Fruit fly (Drosophila melanogaster) whole organism, embryonic: Measurements from ENCODE around the gene Ice2.

Source experiments
- Aef1 ChIP-seq: fragments of 200-800 bp; sonication (Bioruptor generic); IDR thresholded peaks from 3 replicates; pipeline ENCODE4 v1.3.6; 2022; ENCODE audit warnings: missing biosample characterization, missing genetic modification characterization
- Atf-2 ChIP-seq: fragments of 200-800 bp; sonication (Bioruptor generic); optimal IDR thresholded peaks from 2 replicates; lab custom pipeline; 2016; ENCODE audit warnings: missing biosample characterization, missing genetic modification characterization
- Awh ChIP-seq: fragments of 200-800 bp; sonication (Bioruptor generic); IDR thresholded peaks from 2 replicates; pipeline ENCODE4, ENCODE4 v1.3.6; 2022; ENCODE audit warnings: missing biosample characterization, missing genetic modification characterization
- CG11456 ChIP-seq: fragments of 200-800 bp; sonication (Bioruptor generic); IDR thresholded peaks from 3 replicates; pipeline ENCODE4 v1.3.6; 2022; ENCODE audit warnings: missing biosample characterization, missing genetic modification characterization
- CG11696 ChIP-seq: fragments of 200-800 bp; sonication (Bioruptor generic); IDR thresholded peaks from 2 replicates; pipeline ENCODE4 v1.3.6; 2022; ENCODE audit warnings: missing biosample characterization, missing genetic modification characterization
- CG12155 ChIP-seq: fragments of 200-800 bp; sonication (Bioruptor generic); optimal IDR thresholded peaks from 3 replicates; lab custom pipeline; 2016; ENCODE audit warnings: missing biosample characterization, missing genetic modification characterization
- CG12391 ChIP-seq: fragments of 200-800 bp; sonication (Bioruptor generic); optimal IDR thresholded peaks from 3 replicates; lab custom pipeline; 2018; ENCODE audit warnings: missing biosample characterization, mild to moderate bottlenecking, missing genetic modification characterization, moderate library complexity
- CG14667 ChIP-seq: fragments of 200-800 bp; sonication (Bioruptor generic); IDR thresholded peaks from 2 replicates; pipeline ENCODE4 v1.3.6; 2022; ENCODE audit warnings: missing biosample characterization, missing genetic modification characterization
- CG15011 ChIP-seq: fragments of 200-800 bp; sonication (Bioruptor generic); optimal IDR thresholded peaks from 3 replicates; lab custom pipeline; 2018; ENCODE audit warnings: missing biosample characterization, mild to moderate bottlenecking, missing genetic modification characterization
- CG15269 ChIP-seq: fragments of 200-800 bp; sonication (Bioruptor generic); optimal IDR thresholded peaks from 2 replicates; lab custom pipeline; 2018; ENCODE audit warnings: missing biosample characterization, mild to moderate bottlenecking, missing genetic modification characterization, moderate library complexity
- CG17612 ChIP-seq: fragments of 200-800 bp; sonication (Bioruptor generic); IDR thresholded peaks from 2 replicates; pipeline ENCODE4 v1.3.6; 2022; ENCODE audit warnings: missing biosample characterization, missing genetic modification characterization
- CG18476 ChIP-seq: fragments of 200-800 bp; sonication (Bioruptor generic); optimal IDR thresholded peaks from 2 replicates; lab custom pipeline; 2016; ENCODE audit warnings: missing biosample characterization, mild to moderate bottlenecking, missing genetic modification characterization
- CG30403 ChIP-seq: fragments of 200-800 bp; sonication (Bioruptor generic); optimal IDR thresholded peaks from 3 replicates; lab custom pipeline; 2016; ENCODE audit warnings: missing biosample characterization, missing genetic modification characterization
- CG30431 ChIP-seq: fragments of 200-800 bp; sonication (Bioruptor generic); optimal IDR thresholded peaks from 2 replicates; lab custom pipeline; 2017; ENCODE audit warnings: missing biosample characterization, missing genetic modification characterization
- CG3847 ChIP-seq: fragments of 200-800 bp; sonication (Bioruptor generic); IDR thresholded peaks from 2 replicates; pipeline ENCODE4 v1.3.6; 2022; ENCODE audit warnings: missing biosample characterization, missing genetic modification characterization
- CG4328 ChIP-seq: fragments of 200-800 bp; sonication (Bioruptor generic); optimal IDR thresholded peaks from 3 replicates; lab custom pipeline; 2017; ENCODE audit warnings: missing biosample characterization, missing genetic modification reagents, missing genetic modification characterization
- CG4617 ChIP-seq: fragments of 200-800 bp; sonication (Bioruptor generic); optimal IDR thresholded peaks from 3 replicates; lab custom pipeline; 2016; ENCODE audit warnings: missing biosample characterization, missing genetic modification characterization, borderline replicate concordance
- CG6175 ChIP-seq: fragments of 200-800 bp; sonication (Bioruptor generic); IDR thresholded peaks from 3 replicates; pipeline ENCODE4 v1.3.6; 2022; ENCODE audit warnings: missing biosample characterization, missing genetic modification characterization
- CG6813 ChIP-seq: fragments of 200-800 bp; sonication (Bioruptor generic); optimal IDR thresholded peaks from 2 replicates; lab custom pipeline; 2017; ENCODE audit warnings: missing biosample characterization, missing genetic modification characterization, mild to moderate bottlenecking, moderate library complexity, missing genetic modification reagents
- CG7357 ChIP-seq: fragments of 200-800 bp; sonication (Bioruptor generic); IDR thresholded peaks from 3 replicates; pipeline ENCODE4 v1.3.6; 2022; ENCODE audit warnings: missing biosample characterization, missing genetic modification characterization
- CG7372 ChIP-seq: fragments of 200-800 bp; sonication (Bioruptor generic); IDR thresholded peaks from 2 replicates; pipeline ENCODE4 v1.3.6; 2022; ENCODE audit warnings: missing biosample characterization, missing genetic modification characterization
- CG7786 ChIP-seq: fragments of 200-800 bp; sonication (Bioruptor generic); optimal IDR thresholded peaks from 2 replicates; lab custom pipeline; 2016; ENCODE audit warnings: missing biosample characterization, missing genetic modification characterization
- Dref ChIP-seq: fragments of 200-800 bp; sonication (Bioruptor generic); IDR thresholded peaks from 2 replicates; pipeline ENCODE4 v1.3.6; 2022; ENCODE audit warnings: missing biosample characterization, missing genetic modification characterization
- Elba2 ChIP-seq: fragments of 200-800 bp; sonication (Bioruptor generic); optimal IDR thresholded peaks from 3 replicates; lab custom pipeline; 2016; ENCODE audit warnings: missing biosample characterization, missing genetic modification characterization
- Fer1 ChIP-seq: fragments of 200-800 bp; sonication (Bioruptor generic); optimal IDR thresholded peaks from 2 replicates; lab custom pipeline; 2017; ENCODE audit warnings: missing biosample characterization, mild to moderate bottlenecking, missing genetic modification characterization
- Gug ChIP-seq: fragments of 200-800 bp; sonication (Bioruptor generic); IDR thresholded peaks from 4 replicates; pipeline ENCODE4 v1.3.6; 2022; ENCODE audit warnings: missing biosample characterization, missing genetic modification characterization
- HHEX ChIP-seq: fragments of 200-800 bp; sonication (Bioruptor generic); optimal IDR thresholded peaks from 3 replicates; lab custom pipeline; 2017; ENCODE audit warnings: missing biosample characterization, mild to moderate bottlenecking, missing genetic modification characterization, missing genetic modification reagents
- Kr ChIP-seq: fragments of 200-800 bp; sonication (Bioruptor generic); optimal IDR thresholded peaks from 2 replicates; lab custom pipeline; 2017; ENCODE audit warnings: missing biosample characterization, mild to moderate bottlenecking, missing genetic modification characterization
- Med ChIP-seq: fragments of 200-800 bp; sonication (Bioruptor generic); peaks from one replicate; lab custom pipeline; 2016; ENCODE audit warnings: missing biosample characterization, missing genetic modification characterization, mild to moderate bottlenecking, inconsistent platforms, moderate library complexity
- Meics ChIP-seq: fragments of 200-800 bp; sonication (Bioruptor generic); optimal IDR thresholded peaks from 2 replicates; lab custom pipeline; 2017; ENCODE audit warnings: missing biosample characterization, mild to moderate bottlenecking, missing genetic modification characterization
- NC2β ChIP-seq: fragments of 200-800 bp; sonication (Bioruptor generic); optimal IDR thresholded peaks from 2 replicates; lab custom pipeline; 2016; ENCODE audit warnings: missing biosample characterization, missing genetic modification characterization
- NfI ChIP-seq: fragments of 200-800 bp; sonication (Bioruptor generic); optimal IDR thresholded peaks from 3 replicates; lab custom pipeline; 2018; ENCODE audit warnings: missing biosample characterization, mild to moderate bottlenecking, missing genetic modification characterization, moderate library complexity
- Oli ChIP-seq: fragments of 200-800 bp; sonication (Bioruptor generic); optimal IDR thresholded peaks from 2 replicates; lab custom pipeline; 2018; ENCODE audit warnings: missing biosample characterization, mild to moderate bottlenecking, missing genetic modification characterization, moderate library complexity
- Optix ChIP-seq: fragments of 200-800 bp; sonication (Bioruptor generic); IDR thresholded peaks from 3 replicates; pipeline ENCODE4 v1.3.6; 2022; ENCODE audit warnings: missing biosample characterization, missing genetic modification characterization
- Scr ChIP-seq: fragments of 200-800 bp; sonication (Bioruptor generic); IDR thresholded peaks from 2 replicates; pipeline ENCODE4 v1.3.6; 2022; ENCODE audit warnings: missing biosample characterization, missing genetic modification characterization; ENCODE audit not compliant: partially characterized antibody
- Sox100B ChIP-seq: fragments of 200-800 bp; sonication (Bioruptor generic); optimal IDR thresholded peaks from 3 replicates; lab custom pipeline; 2018; ENCODE audit warnings: missing biosample characterization, mild to moderate bottlenecking, missing genetic modification characterization
- YL-1 ChIP-seq: fragments of 200-800 bp; sonication (Bioruptor generic); optimal IDR thresholded peaks from 3 replicates; lab custom pipeline; 2017; ENCODE audit warnings: missing biosample characterization, mild to moderate bottlenecking, missing genetic modification characterization
- ato ChIP-seq: fragments of 200-800 bp; sonication (Bioruptor generic); IDR thresholded peaks from 2 replicates; pipeline ENCODE4 v1.3.6; 2022; ENCODE audit warnings: missing biosample characterization, missing genetic modification characterization; ENCODE audit not compliant: partially characterized antibody
- bcd ChIP-seq: fragments of 200-800 bp; sonication (Bioruptor generic); optimal IDR thresholded peaks from 2 replicates; lab custom pipeline; 2017; ENCODE audit warnings: missing biosample characterization, mild to moderate bottlenecking, missing genetic modification characterization
- br ChIP-seq: fragments of >200 bp; optimal IDR thresholded peaks from 2 replicates; lab custom pipeline; 2017
- chinmo ChIP-seq: fragments of 200-800 bp; sonication (Bioruptor generic); IDR thresholded peaks from 4 replicates; pipeline ENCODE4 v1.3.6; 2022; ENCODE audit warnings: missing biosample characterization, missing genetic modification characterization; ENCODE audit not compliant: partially characterized antibody
- gfzf ChIP-seq: fragments of 200-800 bp; sonication (Bioruptor generic); optimal IDR thresholded peaks from 2 replicates; lab custom pipeline; 2016; ENCODE audit warnings: missing biosample characterization, mild to moderate bottlenecking, missing genetic modification characterization, moderate library complexity
- gt ChIP-seq: fragments of 200-800 bp; sonication (Bioruptor generic); IDR thresholded peaks from 2 replicates; pipeline ENCODE4 v1.3.6; 2022; ENCODE audit warnings: missing biosample characterization, missing genetic modification characterization
- lov ChIP-seq, 2 experiments: fragments of 200-800 bp in 1 of 2; fragments of >200 bp in 1 of 2; sonication (Bioruptor generic) in 1 of 2; IDR thresholded peaks in 1 of 2; optimal IDR thresholded peaks in 1 of 2; 2 replicates in 1 of 2; 3 replicates in 1 of 2; pipeline versions ENCODE4 v1.3.6 to Lab custom; 2017 to 2022; ENCODE audit warnings: missing biosample characterization in 1 of 2, missing genetic modification characterization in 1 of 2
- oc ChIP-seq: fragments of 200-800 bp; sonication (Bioruptor generic); optimal IDR thresholded peaks from 2 replicates; lab custom pipeline; 2018; ENCODE audit warnings: missing biosample characterization, mild to moderate bottlenecking, missing genetic modification characterization, moderate library complexity
- pum ChIP-seq: fragments of 200-800 bp; sonication (Bioruptor generic); optimal IDR thresholded peaks from 2 replicates; lab custom pipeline; 2016; ENCODE audit warnings: missing biosample characterization, missing genetic modification characterization
- sna ChIP-seq: fragments of 200-800 bp; sonication (Bioruptor generic); IDR thresholded peaks from 2 replicates; pipeline ENCODE4 v1.3.6; 2022; ENCODE audit warnings: missing biosample characterization, missing genetic modification characterization; ENCODE audit not compliant: partially characterized antibody
- tap ChIP-seq: fragments of 200-800 bp; optimal IDR thresholded peaks from 3 replicates; lab custom pipeline; 2019; ENCODE audit warnings: missing biosample characterization, mild to moderate bottlenecking, missing genetic modification characterization, moderate library complexity
- toy ChIP-seq: fragments of 200-800 bp; sonication (Bioruptor generic); IDR thresholded peaks from 2 replicates; pipeline ENCODE4 v1.3.6; 2022; ENCODE audit warnings: missing biosample characterization, missing genetic modification characterization
- zf30C ChIP-seq: fragments of 200-800 bp; sonication (Bioruptor generic); optimal IDR thresholded peaks from 3 replicates; lab custom pipeline; 2018; ENCODE audit warnings: missing biosample characterization, mild to moderate bottlenecking, missing genetic modification characterization

Ice2 gene

DNA sequence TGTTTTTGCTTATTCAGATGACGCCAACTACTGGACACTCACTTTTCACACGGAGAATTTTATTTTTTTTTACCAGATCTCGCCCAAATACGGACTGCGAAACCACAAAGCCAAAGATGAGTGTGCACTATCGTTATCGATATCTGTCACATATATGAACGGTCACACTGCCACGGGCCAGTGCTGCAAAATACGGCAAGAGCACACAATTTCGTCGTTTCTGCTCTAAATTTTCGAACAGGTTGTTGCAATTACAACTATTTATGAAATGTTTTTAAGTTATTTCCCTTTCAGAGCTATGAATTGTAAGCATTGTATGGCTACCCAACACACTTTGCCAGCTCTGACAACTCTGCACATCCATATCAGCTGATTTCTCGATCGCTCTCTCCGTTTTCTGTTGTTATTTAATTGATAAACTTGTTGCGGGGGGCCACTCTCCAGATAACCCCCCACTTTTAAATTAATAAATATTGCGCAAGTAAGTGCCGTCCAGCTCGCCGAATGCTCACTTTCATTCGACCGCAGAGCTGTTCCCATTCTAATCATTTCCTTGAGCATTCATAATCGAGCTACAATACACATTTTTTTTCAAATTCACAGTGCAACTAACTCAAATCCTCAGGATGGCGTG lies 2.5 kb upstream of the Ice2 start, which contains the start of the genes slmb and CG5793 (continued):
- TF ChIP-seq CG11456 (GFP tag; lab: Robert Waterston, UW) = peak; percentile 58; the same call in 1 of the 3 replicates
- TF ChIP-seq Optix (GFP tag; lab: Robert Waterston, UW) = no peak
- peak; percentile 14 for TF ChIP-seq pum
- peak; percentile 34 for TF ChIP-seq CG12391 (tag; lab: Kevin White, UChicago)
- TF ChIP-seq Kr (GFP tag; lab: Kevin White, UChicago) = no peak
- TF ChIP-seq CG12155 (GFP tag; lab: Kevin White, UChicago) = peak; percentile 59
- 0 out of 2 replicates have a peak, but pooled peaks have one; percentile 17 for TF ChIP-seq CG7372 (GFP tag; lab: Robert Waterston, UW)
- no peak for TF ChIP-seq gt
- TF ChIP-seq CG7357 (GFP tag; lab: Robert Waterston, UW) = no peak
- TF ChIP-seq CG18476 (GFP tag; lab: Kevin White, UChicago) = no peak
- peak; percentile 70 for TF ChIP-seq Scr
- no peak for TF ChIP-seq CG6813 (GFP tag; lab: Kevin White, UChicago)
- no peak for TF ChIP-seq CG15011 (GFP tag; lab: Kevin White, UChicago)
- TF ChIP-seq ato (GFP tag; lab: Robert Waterston, UW) = 0 out of 2 replicates have a peak, but pooled peaks have one; percentile 49
- no peak for TF ChIP-seq CG17612 (GFP tag; lab: Robert Waterston, UW)
- TF ChIP-seq Atf-2 (GFP tag; lab: Kevin White, UChicago) = peak; percentile 43
- TF ChIP-seq CG4328 (GFP tag; lab: Kevin White, UChicago) = peak; percentile 33
- peak; percentile 85 for TF ChIP-seq gfzf
- TF ChIP-seq HHEX (GFP tag; lab: Kevin White, UChicago) = peak; percentile 3
- TF ChIP-seq CG14667 (GFP tag; lab: Robert Waterston, UW) = no peak
- TF ChIP-seq Fer1 = no peak
- peak; percentile 85 for TF ChIP-seq CG4617
- TF ChIP-seq CG6175 (GFP tag; lab: Robert Waterston, UW) = no peak
- TF ChIP-seq CG3847 = peak; percentile 74
- no peak for TF ChIP-seq oc (tag; lab: Kevin White, UChicago)
- TF ChIP-seq CG30403 (GFP tag; lab: Kevin White, UChicago) = peak; percentile 62
- TF ChIP-seq Sox100B (GFP tag; lab: Kevin White, UChicago) = no peak
- TF ChIP-seq CG7786 = peak; percentile 56
- TF ChIP-seq Meics = peak; percentile 20
- TF ChIP-seq CG15269 (tag; lab: Kevin White, UChicago) = no peak
- peak; percentile 94 for TF ChIP-seq Med
- no peak for TF ChIP-seq Awh
- no peak for TF ChIP-seq CG11696 (GFP tag; lab: Robert Waterston, UW)
- peak; percentile 39 for TF ChIP-seq NfI
- no peak for TF ChIP-seq tap (tag; lab: Kevin White, UChicago)
- peak; percentile 29 for TF ChIP-seq NC2β (GFP tag; lab: Kevin White, UChicago)
- no peak for TF ChIP-seq chinmo (GFP tag; lab: Robert Waterston, UW)
- TF ChIP-seq Elba2 = no peak
- TF ChIP-seq toy (GFP tag; lab: Robert Waterston, UW) = no peak
- TF ChIP-seq Dref (GFP tag; lab: Robert Waterston, UW) = peak; percentile 77
- no peak for TF ChIP-seq CG30431
- TF ChIP-seq lov (optimal IDR thresholded peaks at IDR 0.05; lab: Kevin White, UChicago) = no peak
- TF ChIP-seq lov (GFP tag; IDR thresholded peaks at IDR 0.05; lab: Robert Waterston, UW) = no peak
- no peak for TF ChIP-seq zf30C (GFP tag; lab: Kevin White, UChicago)
- no peak for TF ChIP-seq br
- peak; percentile 53 for TF ChIP-seq bcd
- TF ChIP-seq Aef1 (GFP tag; lab: Robert Waterston, UW) = no peak
- peak; percentile 28 for TF ChIP-seq YL-1
- TF ChIP-seq Oli (tag; lab: Kevin White, UChicago) = peak; percentile 13
- TF ChIP-seq Gug = no peak
- 0 out of 2 replicates have a peak, but pooled peaks have one; percentile 45 for TF ChIP-seq sna (GFP tag; lab: Robert Waterston, UW)
